Fruit fly (Drosophila melanogaster): ENCODE data around the gene CG14671.

CG14671 gene

dm6 chr3R:5588573-5588972 lies 24.0 kb upstream of the CG14671 start, which contains the start of gene PolZ2:
TSS of gene PolZ2 (plus strand) at chr3R:5588873.
- TF ChIP-seq CG8478 (optimal IDR thresholded peaks at IDR 0.05) (no peak), CTCF (optimal IDR thresholded peaks at IDR 0.05) (no peak)

- TF ChIP-seq CTCF (optimal IDR thresholded peaks at IDR 0.05) (peak in 1 of 2 experiments; percentile 20), CG8478 (optimal IDR thresholded peaks at IDR 0.05) (no peak)
Measured at dm6 chr3R:5587863-5588519, 23.4 kb upstream of the CG14671 start, which contains the start of gene CG2926. TSS of gene CG2926 (minus strand) at chr3R:5588380.

dm6 chr3R:5573883-5574282 lies 9.3 kb upstream of the CG14671 start:
- TF ChIP-seq CG8478 (optimal IDR thresholded peaks at IDR 0.05): no peak
- no peak for TF ChIP-seq CTCF (optimal IDR thresholded peaks at IDR 0.05)

- TF ChIP-seq CTCF (optimal IDR thresholded peaks at IDR 0.05) (no peak), CG8478 (optimal IDR thresholded peaks at IDR 0.05) (no peak)
Measured at dm6 chr3R:5572900-5573665, 8.5 kb upstream of the CG14671 start.

- no peak for TF ChIP-seq CTCF (optimal IDR thresholded peaks at IDR 0.05)
- no peak for TF ChIP-seq CG8478 (optimal IDR thresholded peaks at IDR 0.05)
Measured at dm6 chr3R:5571756-5572155, 7.1 kb upstream of the CG14671 start.

dm6 chr3R:5571437-5571750 lies 6.8 kb upstream of the CG14671 start:
- TF ChIP-seq CTCF (optimal IDR thresholded peaks at IDR 0.05): no peak

- TF ChIP-seq CG8478 (optimal IDR thresholded peaks at IDR 0.05) (no peak), CTCF (optimal IDR thresholded peaks at IDR 0.05) (no peak)
Measured at dm6 chr3R:5570635-5571436, 6.2 kb upstream of the CG14671 start, which contains the start of gene CRMP. TSS of gene CRMP (plus strand) at chr3R:5571108.

DNA sequence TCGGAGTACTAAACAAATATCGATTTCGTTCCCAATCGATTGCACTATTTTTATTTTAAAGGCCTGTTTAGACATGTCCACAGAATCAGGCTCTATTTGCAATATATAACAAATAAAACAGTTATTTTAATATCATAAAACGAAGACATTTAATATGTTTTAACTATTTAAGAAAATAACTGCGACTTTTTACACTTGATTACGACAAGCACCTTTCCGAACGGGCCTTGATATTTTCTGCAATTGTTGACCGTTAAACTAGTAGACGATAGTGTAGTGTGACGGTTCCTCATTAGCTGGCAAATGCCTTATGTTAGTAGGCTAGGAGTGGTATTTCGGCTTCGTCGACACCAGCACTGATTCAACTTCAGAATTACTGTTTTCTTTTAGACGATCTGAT lies 4.0 kb upstream of the CG14671 start, which contains the start of the genes CG2931 and Rheb:
Gene CG2931, minus strand, starts transcription at position 26 of the 400 bp plus-strand sequence.
Gene Rheb, plus strand, starts transcription at position 332 of the 400 bp plus-strand sequence.
- TF ChIP-seq CTCF (optimal IDR thresholded peaks at IDR 0.05): no peak
- TF ChIP-seq CG8478 (optimal IDR thresholded peaks at IDR 0.05): no peak

- TF ChIP-seq CG8478 (optimal IDR thresholded peaks at IDR 0.05) (no peak), CTCF (optimal IDR thresholded peaks at IDR 0.05) (no peak)
Measured at dm6 chr3R:5565623-5566022, 1.0 kb upstream of the CG14671 start.

- peak in 1 of 2 experiments; percentile 9 for TF ChIP-seq CTCF (optimal IDR thresholded peaks at IDR 0.05)
- no peak for TF ChIP-seq CG8478 (optimal IDR thresholded peaks at IDR 0.05)
Measured at dm6 chr3R:5563420-5563819, 1.2 kb downstream of the CG14671 start, which contains the start of gene Pi4KIIalpha. TSS of gene Pi4KIIalpha (minus strand) at chr3R:5563652.

DNA sequence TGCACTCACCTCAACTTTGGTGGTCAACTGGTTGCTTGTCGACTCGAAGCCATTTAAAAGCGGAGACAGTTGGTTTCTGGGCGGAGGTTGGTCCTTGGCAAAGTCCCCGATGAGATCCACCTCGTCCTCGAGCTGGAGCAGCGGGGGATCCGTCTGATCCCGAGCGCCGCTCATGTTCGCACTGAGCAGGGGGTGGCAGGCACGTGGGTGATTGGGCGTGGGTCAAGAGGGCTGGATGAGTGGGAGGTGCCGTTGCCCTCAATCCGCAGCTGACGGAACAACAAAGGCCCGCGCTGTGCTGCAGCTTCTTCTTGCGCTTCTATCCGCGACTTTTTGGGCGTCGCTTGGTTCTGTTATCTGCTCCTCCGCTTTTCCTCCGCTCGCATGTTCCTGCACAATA lies 1.7 kb downstream of the CG14671 start:
- TF ChIP-seq CG8478 (optimal IDR thresholded peaks at IDR 0.05) (no peak), CTCF (optimal IDR thresholded peaks at IDR 0.05) (no peak)

- TF ChIP-seq CTCF (optimal IDR thresholded peaks at IDR 0.05): no peak
- no peak for TF ChIP-seq CG8478 (optimal IDR thresholded peaks at IDR 0.05)
Measured at dm6 chr3R:5554852-5555251, 9.8 kb downstream of the CG14671 start, which contains the start of gene Snm1. TSS of gene Snm1 (plus strand) at chr3R:5555084.

dm6 chr3R:5554082-5554481 lies 10.5 kb downstream of the CG14671 start, which contains the start of gene Pcmt:
TSS of gene Pcmt (minus strand) at chr3R:5554316.
- no peak for TF ChIP-seq CTCF (optimal IDR thresholded peaks at IDR 0.05)
- no peak for TF ChIP-seq CG8478 (optimal IDR thresholded peaks at IDR 0.05)

DNA sequence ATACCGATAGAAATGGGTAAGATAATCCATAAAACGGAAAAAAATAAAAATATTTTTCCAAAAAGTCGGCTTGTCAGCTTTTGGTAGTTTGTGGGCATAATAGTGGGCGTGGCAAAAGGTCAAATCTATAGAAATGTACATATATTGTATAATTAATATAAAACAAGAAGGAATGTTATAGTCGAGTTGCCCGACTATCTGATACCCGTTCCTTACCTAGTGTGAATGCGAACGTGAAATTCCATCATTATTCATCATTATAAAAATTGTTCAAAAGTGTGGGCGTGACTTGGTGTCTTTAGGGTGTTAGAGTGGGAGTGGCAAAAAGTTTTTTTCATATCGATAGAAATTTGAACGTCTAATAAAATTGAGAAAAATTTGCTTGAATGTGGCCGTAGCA lies 13.0 kb downstream of the CG14671 start:
- TF ChIP-seq CTCF (optimal IDR thresholded peaks at IDR 0.05): no peak
- TF ChIP-seq CG8478 (optimal IDR thresholded peaks at IDR 0.05): no peak

dm6 chr3R:5551068-5551467 lies 13.5 kb downstream of the CG14671 start, which contains the start of gene mia:
TSS of gene mia (minus strand) at chr3R:5551168.
- TF ChIP-seq CG8478 (optimal IDR thresholded peaks at IDR 0.05) (no peak), CTCF (optimal IDR thresholded peaks at IDR 0.05) (no peak)
